Worm (Caenorhabditis elegans): ENCODE data around the gene chc-1.

The chc-1 gene

ce11 chrIII:10216585-10217278 lies 13.1 kb downstream of the chc-1 start, which contains the start of gene cts-1 (continued):
- TF ChIP-seq nhr-42 (GFP tag; IDR thresholded peaks at IDR 0.05), result no peak
- TF ChIP-seq R02D3.7 (tag; optimal IDR thresholded peaks at IDR 0.05), result no peak
- TF ChIP-seq Y105C5A.15 (GFP tag; IDR thresholded peaks at IDR 0.05), result no peak
- no peak for TF ChIP-seq D1046.2 (GFP tag; IDR thresholded peaks at IDR 0.05)
- TF ChIP-seq ZK337.2 (GFP tag; IDR thresholded peaks at IDR 0.05), result no peak
- TF ChIP-seq pqm-1 (tag; optimal IDR thresholded peaks at IDR 0.05), result peak; percentile 67
- no peak for TF ChIP-seq hmg-1.1 (GFP tag; IDR thresholded peaks at IDR 0.05)

ce11 chrIII:10218587-10218986 lies 15.0 kb downstream of the chc-1 start, which contains the start of the genes rde-4 and cox-14:
TSS of gene rde-4 (minus strand) at chrIII:10218646.
TSS of gene cox-14 (plus strand) at chrIII:10218942.
- TF ChIP-seq nhr-11 (tag; optimal IDR thresholded peaks at IDR 0.05) (no peak), arid-1 (GFP tag; conservative IDR thresholded peaks at IDR 0.05) (no peak), tag-97 (GFP tag; IDR thresholded peaks at IDR 0.05) (no peak), F10B5.3 (tag; optimal IDR thresholded peaks at IDR 0.05) (no peak), sdz-12 (GFP tag; optimal IDR thresholded peaks at IDR 0.05) (no peak), ceh-44 (GFP tag; IDR thresholded peaks at IDR 0.05) (no peak), nhr-102 (tag; optimal IDR thresholded peaks at IDR 0.05) (peak; percentile 34), spr-1 (tag; optimal IDR thresholded peaks at IDR 0.05) (no peak), gei-8 (GFP tag; optimal IDR thresholded peaks at IDR 0.05) (no peak), aly-2 (tag; optimal IDR thresholded peaks at IDR 0.05) (no peak), nhr-25 (tag; optimal IDR thresholded peaks at IDR 0.05; ENCODE audit: borderline replicate concordance, insufficient read depth) (no peak), Y75B8A.6 (GFP tag; IDR thresholded peaks at IDR 0.05) (no peak), lin-13 (GFP tag; optimal IDR thresholded peaks at IDR 0.05) (peak; percentile 68), Y105C5A.15 (GFP tag; IDR thresholded peaks at IDR 0.05) (no peak), spr-3 (GFP tag; optimal IDR thresholded peaks at IDR 0.05) (no peak), egl-27 (tag; optimal IDR thresholded peaks at IDR 0.05) (peak; percentile 9), egl-43 (GFP tag; IDR thresholded peaks at IDR 0.05) (no peak), mxl-3 (GFP tag; optimal IDR thresholded peaks at IDR 0.05) (no peak), ceh-62 (tag; optimal IDR thresholded peaks at IDR 0.05) (no peak), madf-5 (GFP tag; IDR thresholded peaks at IDR 0.05) (no peak), nhr-48 (tag; optimal IDR thresholded peaks at IDR 0.05) (no peak), attf-4 (tag; optimal IDR thresholded peaks at IDR 0.05) (no peak), ceh-20 (GFP tag; IDR thresholded peaks at IDR 0.05) (no peak), rbr-2 (tag; optimal IDR thresholded peaks at IDR 0.05) (peak; percentile 73), jun-1 (tag; optimal IDR thresholded peaks at IDR 0.05) (no peak), Y5F2A.4 (GFP tag; optimal IDR thresholded peaks at IDR 0.05) (no peak), daf-8 (GFP tag; IDR thresholded peaks at IDR 0.05) (no peak), hlh-30 (tag; optimal IDR thresholded peaks at IDR 0.05; ENCODE audit: insufficient read depth) (peak; percentile 88), Y48G9A.11 (GFP tag; IDR thresholded peaks at IDR 0.05) (no peak), dpl-1 (GFP tag; optimal IDR thresholded peaks at IDR 0.05) (peak; percentile 93), ctbp-1 (GFP tag; IDR thresholded peaks at IDR 0.05) (no peak), lin-15B (tag; optimal IDR thresholded peaks at IDR 0.05) (no peak), php-3 (GFP tag; IDR thresholded peaks at IDR 0.05) (no peak), mxl-2 (GFP tag; conservative IDR thresholded peaks at IDR 0.05) (no peak), ceh-32 (tag; optimal IDR thresholded peaks at IDR 0.05; ENCODE audit: poor library complexity) (no peak), T26A8.4 (GFP tag; IDR thresholded peaks at IDR 0.05) (no peak), madf-9 (GFP tag; conservative IDR thresholded peaks at IDR 0.05) (no peak), zip-11 (GFP tag; IDR thresholded peaks at IDR 0.05) (no peak), dmd-6 (GFP tag; IDR thresholded peaks at IDR 0.05) (no peak), nhr-237 (tag; optimal IDR thresholded peaks at IDR 0.05) (no peak), lim-7 (GFP tag; IDR thresholded peaks at IDR 0.05) (no peak), lsy-2 (tag; optimal IDR thresholded peaks at IDR 0.05) (peak; percentile 96 to 100), nhr-28 (tag; optimal IDR thresholded peaks at IDR 0.05) (peak; percentile 68), F26F4.8 (GFP tag; conservative IDR thresholded peaks at IDR 0.05) (no peak)
